Fruit fly (Drosophila melanogaster) S2 (cell line): Measurements from ENCODE around the gene CG3176.

Experiments used
- CG8478 ChIP-seq: fragments of >200 bp; optimal IDR thresholded peaks from 2 replicates; lab custom pipeline; 2018
- CTCF ChIP-seq, 2 experiments: fragments of >200 bp; optimal IDR thresholded peaks; 2 replicates each; lab custom pipeline; 2018

dm6 chrX:525610-526009 lies 43.9 kb downstream of the CG3176 start:
- no peak for TF ChIP-seq CG8478 (lab: Kevin White, UChicago)
- TF ChIP-seq CTCF (optimal IDR thresholded peaks at IDR 0.05; lab: Kevin White, UChicago), result no peak
